Fruit fly (Drosophila melanogaster) whole organism, adult: Measurements from ENCODE around the gene CG12984.

ENCODE experiments used
- CG11617 ChIP-seq: fragments of 200-800 bp; sonication (Bioruptor generic); optimal IDR thresholded peaks from 2 replicates; lab custom pipeline; 2017; ENCODE audit warnings: mild to moderate bottlenecking, missing biosample characterization, missing genetic modification reagents, missing genetic modification characterization
- CG12768 ChIP-seq: fragments of 200-800 bp; sonication (Bioruptor generic); optimal IDR thresholded peaks from 2 replicates; lab custom pipeline; 2017; ENCODE audit warnings: missing biosample characterization, missing genetic modification characterization, mild to moderate bottlenecking, moderate library complexity, missing genetic modification reagents
- CG14711 ChIP-seq: fragments of 200-800 bp; sonication (Bioruptor generic); optimal IDR thresholded peaks from 2 replicates; lab custom pipeline; 2018; ENCODE audit warnings: missing biosample characterization, mild to moderate bottlenecking, missing genetic modification characterization, moderate library complexity
- CG1620 ChIP-seq: fragments of 200-800 bp; sonication (Bioruptor generic); optimal IDR thresholded peaks from 2 replicates; lab custom pipeline; 2016; ENCODE audit warnings: missing biosample characterization, missing genetic modification characterization
- CG33017 ChIP-seq: fragments of 200-800 bp; sonication (Bioruptor generic); optimal IDR thresholded peaks from 2 replicates; lab custom pipeline; 2018; ENCODE audit warnings: missing biosample characterization, mild to moderate bottlenecking, missing genetic modification characterization, moderate library complexity
- CG5204 ChIP-seq: fragments of 200-800 bp; sonication (Bioruptor generic); optimal IDR thresholded peaks from 2 replicates; lab custom pipeline; 2016; ENCODE audit warnings: missing biosample characterization, missing genetic modification characterization
- CG7045 ChIP-seq: fragments of 200-800 bp; sonication (Bioruptor generic); optimal IDR thresholded peaks from 2 replicates; lab custom pipeline; 2017; ENCODE audit warnings: missing biosample characterization, mild to moderate bottlenecking, missing genetic modification characterization
- CG7101 ChIP-seq: fragments of 200-800 bp; sonication (Bioruptor generic); optimal IDR thresholded peaks from 2 replicates; lab custom pipeline; 2018; ENCODE audit warnings: missing biosample characterization, mild to moderate bottlenecking, missing genetic modification characterization, moderate library complexity
- Clk ChIP-seq: fragments of 200-800 bp; sonication (Bioruptor generic); optimal IDR thresholded peaks from 2 replicates; lab custom pipeline; 2017; ENCODE audit warnings: missing biosample characterization, missing genetic modification characterization
- Crg-1 ChIP-seq: fragments of 200-800 bp; sonication (Bioruptor generic); optimal IDR thresholded peaks from 2 replicates; lab custom pipeline; 2016; ENCODE audit warnings: missing biosample characterization, missing genetic modification characterization
- Hr96 ChIP-seq: fragments of 200-800 bp; sonication (Bioruptor generic); optimal IDR thresholded peaks from 2 replicates; lab custom pipeline; 2016; ENCODE audit warnings: missing biosample characterization, missing genetic modification characterization
- Mnt ChIP-seq: fragments of 200-800 bp; sonication (Bioruptor generic); optimal IDR thresholded peaks from 2 replicates; lab custom pipeline; 2016; ENCODE audit warnings: missing biosample characterization, mild to moderate bottlenecking, missing genetic modification characterization
- bab1 ChIP-seq: fragments of 200-800 bp; sonication (Bioruptor generic); optimal IDR thresholded peaks from 3 replicates; lab custom pipeline; 2019; ENCODE audit warnings: missing biosample characterization, mild to moderate bottlenecking, missing genetic modification characterization, moderate library complexity
- cic ChIP-seq: fragments of 200-800 bp; sonication (Bioruptor generic); optimal IDR thresholded peaks from 2 replicates; lab custom pipeline; 2017; ENCODE audit warnings: missing biosample characterization, mild to moderate bottlenecking, missing genetic modification characterization, moderate library complexity
- cnc ChIP-seq, 2 experiments: fragments of >200 bp; optimal IDR thresholded peaks; 2 replicates each; lab custom pipeline; 2017
- kay ChIP-seq: fragments of 200-800 bp; sonication (Bioruptor generic); peaks from one replicate; lab custom pipeline; 2016; ENCODE audit warnings: missing biosample characterization, missing genetic modification characterization, borderline replicate concordance
- ovo ChIP-seq: fragments of 200-800 bp; sonication (Bioruptor generic); optimal IDR thresholded peaks from 2 replicates; lab custom pipeline; 2016; ENCODE audit warnings: missing biosample characterization, missing genetic modification characterization
- pad ChIP-seq: fragments of 200-800 bp; sonication (Bioruptor generic); optimal IDR thresholded peaks from 3 replicates; lab custom pipeline; 2017; ENCODE audit warnings: missing biosample characterization, missing genetic modification characterization, mild to moderate bottlenecking, moderate library complexity, missing genetic modification reagents
- tj ChIP-seq: fragments of 200-800 bp; sonication (Bioruptor generic); optimal IDR thresholded peaks from 3 replicates; lab custom pipeline; 2017; ENCODE audit warnings: missing biosample characterization, mild to moderate bottlenecking, missing genetic modification characterization, moderate library complexity
- toe ChIP-seq: fragments of 200-800 bp; sonication (Bioruptor generic); optimal IDR thresholded peaks from 2 replicates; lab custom pipeline; 2016; ENCODE audit warnings: missing biosample characterization, missing genetic modification characterization

CG12984 gene

dm6 chr3L:21023795-21024194 lies 32.3 kb downstream of the CG12984 start:
- TF ChIP-seq CG5204 (GFP tag; lab: Kevin White, UChicago), result no peak
- TF ChIP-seq CG11617 (GFP tag; lab: Kevin White, UChicago), result no peak
- no peak for TF ChIP-seq Crg-1
- no peak for TF ChIP-seq cic (GFP tag; lab: Kevin White, UChicago)
- no peak for TF ChIP-seq ovo (GFP tag; lab: Kevin White, UChicago)
- TF ChIP-seq CG12768, result no peak
- TF ChIP-seq bab1 (GFP tag; lab: Kevin White, UChicago), result no peak
- TF ChIP-seq CG1620 (GFP tag; lab: Kevin White, UChicago), result no peak

- TF ChIP-seq CG12768 (no peak), ovo (GFP tag; lab: Kevin White, UChicago) (no peak), kay (no peak), cnc (optimal IDR thresholded peaks at IDR 0.05; lab: Kevin White, UChicago) (no peak), cic (GFP tag; lab: Kevin White, UChicago) (no peak), Clk (GFP tag; lab: Kevin White, UChicago) (no peak), toe (GFP tag; lab: Kevin White, UChicago) (no peak), CG14711 (tag; lab: Kevin White, UChicago) (no peak), CG7045 (GFP tag; lab: Kevin White, UChicago) (no peak), CG33017 (no peak), pad (GFP tag; lab: Kevin White, UChicago) (no peak), bab1 (GFP tag; lab: Kevin White, UChicago) (no peak), Hr96 (GFP tag; lab: Kevin White, UChicago) (no peak), CG5204 (GFP tag; lab: Kevin White, UChicago) (no peak), Crg-1 (no peak), CG1620 (GFP tag; lab: Kevin White, UChicago) (no peak), Mnt (GFP tag; lab: Kevin White, UChicago) (no peak)
These were observed 33.1 kb downstream of the CG12984 start for dm6 chr3L:21024563-21024962.

DNA sequence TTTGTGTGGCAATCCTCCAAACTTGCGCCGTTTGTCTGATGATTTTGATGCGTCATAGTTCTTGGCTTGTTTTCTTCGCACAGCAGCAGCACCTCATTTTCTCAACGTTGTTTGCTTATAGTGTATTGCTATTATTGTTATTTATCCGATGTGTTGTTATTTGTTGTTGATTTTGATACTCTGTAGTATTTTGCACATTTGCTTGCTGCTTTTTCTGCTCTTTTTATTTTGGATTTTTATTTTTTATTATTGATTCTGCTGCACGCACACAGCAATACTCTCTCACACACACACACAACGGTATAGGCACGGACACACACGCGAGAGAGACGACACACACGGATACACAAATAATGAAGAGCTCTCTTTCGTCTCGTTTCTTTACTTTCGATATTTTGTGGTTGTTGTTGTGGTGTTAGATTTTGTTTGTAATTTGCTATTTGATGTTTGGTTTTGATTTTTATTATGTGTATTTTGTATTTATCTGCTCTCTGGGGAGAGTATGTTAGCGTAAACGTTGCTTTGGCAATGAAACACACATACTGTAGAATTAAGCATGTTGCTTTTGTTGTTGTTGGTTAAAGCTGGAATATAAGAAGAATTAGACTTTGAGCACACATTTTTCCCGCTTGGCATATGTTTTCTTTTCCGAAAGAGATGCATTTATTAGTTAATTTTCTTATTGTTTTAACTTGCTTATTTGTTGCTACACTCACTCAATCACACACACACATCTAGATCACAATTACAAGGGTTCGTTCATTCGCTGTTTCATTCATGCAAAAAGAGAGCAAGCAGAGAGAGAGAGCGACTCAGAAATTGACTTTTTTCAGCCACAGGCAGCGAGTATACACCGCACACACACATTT lies 33.7 kb downstream of the CG12984 start:
- TF ChIP-seq Hr96 (GFP tag; lab: Kevin White, UChicago) (no peak), cnc (optimal IDR thresholded peaks at IDR 0.05; lab: Kevin White, UChicago) (no peak), ovo (GFP tag; lab: Kevin White, UChicago) (peak; percentile 25), toe (GFP tag; lab: Kevin White, UChicago) (no peak), Mnt (GFP tag; lab: Kevin White, UChicago) (peak; percentile 16), CG11617 (GFP tag; lab: Kevin White, UChicago) (peak; percentile 49), CG7101 (peak; percentile 43), CG5204 (GFP tag; lab: Kevin White, UChicago) (no peak), CG14711 (tag; lab: Kevin White, UChicago) (peak; percentile 4), CG7045 (GFP tag; lab: Kevin White, UChicago) (peak; percentile 72), CG1620 (GFP tag; lab: Kevin White, UChicago) (no peak), CG12768 (peak; percentile 84), kay (peak; percentile 98), tj (GFP tag; lab: Kevin White, UChicago) (peak; percentile 24), cic (GFP tag; lab: Kevin White, UChicago) (peak; percentile 74), bab1 (GFP tag; lab: Kevin White, UChicago) (no peak), Clk (GFP tag; lab: Kevin White, UChicago) (peak; percentile 32), pad (GFP tag; lab: Kevin White, UChicago) (no peak), CG33017 (peak; percentile 51), Crg-1 (no peak)

DNA sequence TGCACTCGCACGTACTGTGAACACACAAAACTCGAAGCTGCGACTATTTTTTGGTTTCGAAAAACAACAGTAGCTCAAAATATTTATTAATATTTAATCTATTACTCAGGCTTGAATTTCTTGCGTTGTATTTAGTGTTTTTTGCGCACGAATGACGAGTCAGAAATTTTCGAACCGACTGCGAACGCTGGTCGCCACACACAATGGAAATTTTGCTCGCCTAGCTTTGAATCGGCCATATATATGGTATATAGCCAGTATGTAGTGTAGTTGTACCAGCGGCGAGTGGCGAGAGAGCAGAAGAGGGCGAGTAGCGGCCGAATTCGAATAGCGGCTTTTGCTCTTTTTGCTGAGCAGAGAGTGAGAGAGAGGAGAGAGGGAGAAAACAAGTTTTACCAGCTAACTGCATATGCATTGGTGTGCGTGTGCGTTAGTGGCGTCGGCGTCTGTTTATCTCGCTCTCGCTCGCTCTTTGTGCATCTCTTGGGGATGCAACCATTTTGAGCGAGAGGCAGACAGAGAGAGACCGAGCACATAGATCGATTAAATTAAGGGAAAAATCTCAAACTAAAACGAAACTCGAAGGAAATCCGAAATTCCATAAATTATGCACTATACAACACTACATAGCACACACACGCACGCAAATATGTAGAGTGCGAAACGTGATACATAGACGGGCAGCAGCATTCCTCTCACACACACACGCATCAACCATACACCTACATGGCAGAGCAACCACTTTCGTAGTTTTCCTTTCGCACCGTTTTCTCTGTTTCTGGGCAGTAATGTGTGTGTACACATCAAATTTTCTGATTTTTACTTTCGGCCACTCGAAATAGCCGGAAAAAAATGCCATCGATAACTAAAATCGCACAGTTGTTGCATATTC lies 34.8 kb downstream of the CG12984 start:
- TF ChIP-seq pad (GFP tag; lab: Kevin White, UChicago) (peak; percentile 47), CG11617 (GFP tag; lab: Kevin White, UChicago) (peak; percentile 32), ovo (GFP tag; lab: Kevin White, UChicago) (peak; percentile 70), CG7045 (GFP tag; lab: Kevin White, UChicago) (no peak), Hr96 (GFP tag; lab: Kevin White, UChicago) (peak; percentile 28), cnc (optimal IDR thresholded peaks at IDR 0.05; lab: Kevin White, UChicago) (no peak), CG14711 (tag; lab: Kevin White, UChicago) (no peak), tj (GFP tag; lab: Kevin White, UChicago) (peak; percentile 41), CG12768 (peak; percentile 3), Clk (GFP tag; lab: Kevin White, UChicago) (no peak), kay (no peak), Mnt (GFP tag; lab: Kevin White, UChicago) (peak; percentile 58), CG7101 (no peak), Crg-1 (no peak)

DNA sequence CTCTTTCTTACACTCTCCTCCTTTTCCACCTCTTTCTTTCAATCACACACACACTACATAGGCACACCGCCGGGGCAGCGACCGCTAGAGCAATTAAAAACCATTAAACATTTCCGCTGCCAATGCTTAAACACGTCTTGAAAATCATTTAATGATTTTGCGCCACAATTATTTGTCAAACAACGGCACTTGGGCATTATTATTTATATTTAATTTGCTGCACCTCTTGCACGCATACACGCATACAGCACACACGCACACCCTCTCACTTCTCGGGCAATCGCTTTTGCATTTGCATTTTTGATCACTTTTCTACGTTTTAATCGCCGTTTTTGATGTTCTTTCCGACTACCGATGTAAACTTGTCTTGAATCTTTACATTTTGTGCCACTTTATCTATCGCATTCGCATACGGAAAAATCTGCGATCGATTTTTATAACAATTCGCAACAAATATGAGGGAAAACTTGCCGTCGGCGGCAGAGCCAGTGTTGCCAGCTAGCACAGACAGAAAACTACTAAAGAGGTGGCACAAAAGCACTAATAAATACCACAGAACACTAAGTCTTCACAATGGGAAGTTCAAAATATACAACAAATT lies 35.5 kb downstream of the CG12984 start, which contains the start of gene skd:
Gene skd, minus strand, starts transcription at position 518 of the 601 bp plus-strand sequence.
- no peak for TF ChIP-seq bab1 (GFP tag; lab: Kevin White, UChicago)
- no peak for TF ChIP-seq ovo (GFP tag; lab: Kevin White, UChicago)
- no peak for TF ChIP-seq CG1620 (GFP tag; lab: Kevin White, UChicago)
- peak; percentile 6 for TF ChIP-seq Mnt (GFP tag; lab: Kevin White, UChicago)
- no peak for TF ChIP-seq CG11617 (GFP tag; lab: Kevin White, UChicago)
- no peak for TF ChIP-seq CG14711 (tag; lab: Kevin White, UChicago)
- no peak for TF ChIP-seq Clk (GFP tag; lab: Kevin White, UChicago)
